Comparison of ENCODE assay signal across 2 worm cellular contexts in the genomic region with DNA sequence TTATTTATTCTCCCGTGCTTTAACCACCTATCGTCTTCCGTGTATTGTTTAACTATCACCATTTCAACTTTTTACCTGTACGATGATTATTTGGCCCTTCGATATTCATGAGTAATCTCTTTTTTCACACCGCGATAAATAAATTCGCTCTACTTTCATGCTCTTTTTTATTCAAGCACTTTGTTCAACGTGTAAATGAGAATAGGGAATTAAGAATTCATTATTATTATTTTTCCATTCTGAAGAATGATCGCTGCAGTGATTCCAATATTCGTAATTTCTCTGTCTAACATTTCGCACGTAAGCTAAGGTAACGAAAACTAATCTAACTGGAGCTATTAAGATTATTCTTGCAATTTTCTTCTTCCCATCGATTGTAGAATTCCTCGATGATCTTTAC.
TF ChIP-seq lines count a peak whose summit lies in the region.

Gene T05G5.4, plus strand, starts transcription at position 241 of the 400 bp plus-strand sequence.

TF ChIP-seq in whole organism, L4 larva, 104 proteins besides CTCF, POLR2A, EP300 and RAD21:
- TF ChIP-seq unc-130 (GFP tag; optimal IDR thresholded peaks at IDR 0.05; lab: Kevin White, UChicago) (peak; percentile 36), egl-27 (tag; optimal IDR thresholded peaks at IDR 0.05; lab: Kevin White, UChicago) (no peak), Y48G9A.11 (GFP tag; IDR thresholded peaks at IDR 0.05; lab: Robert Waterston, UW) (no peak), ZK546.5 (tag; optimal IDR thresholded peaks at IDR 0.05; lab: Kevin White, UChicago) (no peak), lim-7 (GFP tag; IDR thresholded peaks at IDR 0.05; lab: Robert Waterston, UW) (0 out of 2 replicates have a peak, but pooled peaks have one; percentile 17), gei-8 (GFP tag; optimal IDR thresholded peaks at IDR 0.05; lab: Kevin White, UChicago) (no peak), rbr-2 (tag; optimal IDR thresholded peaks at IDR 0.05; lab: Kevin White, UChicago) (no peak), ctbp-1 (GFP tag; IDR thresholded peaks at IDR 0.05; lab: Robert Waterston, UW) (0 out of 2 replicates have a peak, but pooled peaks have one; percentile 12), aly-2 (tag; optimal IDR thresholded peaks at IDR 0.05; lab: Kevin White, UChicago) (peak; percentile 21), lin-38 (GFP tag; IDR thresholded peaks at IDR 0.05; lab: Robert Waterston, UW) (peak; percentile 29), arid-1 (GFP tag; conservative IDR thresholded peaks at IDR 0.05; lab: Robert Waterston, UW) (0 out of 2 replicates have a peak, but pooled peaks have one; percentile 11)

TF ChIP-seq in whole organism, young adult, 124 proteins besides CTCF, POLR2A, EP300 and RAD21 (continues in another document):
- no peak for TF ChIP-seq sea-2 (GFP tag; IDR thresholded peaks at IDR 0.05; lab: Robert Waterston, UW)
- TF ChIP-seq madf-8 (GFP tag; conservative IDR thresholded peaks at IDR 0.05; lab: Robert Waterston, UW), result no peak
- TF ChIP-seq ets-4 (GFP tag; optimal IDR thresholded peaks at IDR 0.05; lab: Kevin White, UChicago), result no peak
- 0 out of 2 replicates have a peak, but pooled peaks have one; percentile 38 for TF ChIP-seq madf-3 (GFP tag; IDR thresholded peaks at IDR 0.05; lab: Robert Waterston, UW)
- TF ChIP-seq snpc-1.3 (tag; optimal IDR thresholded peaks at IDR 0.05; lab: Kevin White, UChicago; ENCODE audit: insufficient read depth), result peak; percentile 46
- no peak for TF ChIP-seq fkh-3 (tag; optimal IDR thresholded peaks at IDR 0.05; lab: Kevin White, UChicago)
- TF ChIP-seq nfya-2 (GFP tag; IDR thresholded peaks at IDR 0.05; lab: Robert Waterston, UW), result no peak
- no peak for TF ChIP-seq ceh-58 (GFP tag; IDR thresholded peaks at IDR 0.05; lab: Robert Waterston, UW)
- TF ChIP-seq lsl-1 (GFP tag; optimal IDR thresholded peaks at IDR 0.05; lab: Kevin White, UChicago), result peak; percentile 37
- no peak for TF ChIP-seq ceh-91 (GFP tag; IDR thresholded peaks at IDR 0.05; lab: Robert Waterston, UW)
- peak; percentile 46 for TF ChIP-seq lin-54 (GFP tag; optimal IDR thresholded peaks at IDR 0.05; lab: Kevin White, UChicago)
- TF ChIP-seq ztf-25 (GFP tag; IDR thresholded peaks at IDR 0.05; lab: Robert Waterston, UW), result 0 out of 2 replicates have a peak, but pooled peaks have one; percentile 23
- no peak for TF ChIP-seq atf-7 (tag; optimal IDR thresholded peaks at IDR 0.05; lab: Kevin White, UChicago)
- no peak for TF ChIP-seq chd-7 (tag; optimal IDR thresholded peaks at IDR 0.05; lab: Kevin White, UChicago)
- TF ChIP-seq madf-10 (tag; optimal IDR thresholded peaks at IDR 0.05; lab: Kevin White, UChicago), result no peak
- no peak for TF ChIP-seq mxl-1 (tag; optimal IDR thresholded peaks at IDR 0.05; lab: Kevin White, UChicago)
- no peak for TF ChIP-seq Y67H2A.10 (GFP tag; conservative IDR thresholded peaks at IDR 0.05; lab: Robert Waterston, UW)
- no peak for TF ChIP-seq mel-28 (tag; optimal IDR thresholded peaks at IDR 0.05; lab: Kevin White, UChicago; ENCODE audit: borderline replicate concordance)
- TF ChIP-seq madf-6 (GFP tag; IDR thresholded peaks at IDR 0.05; lab: Robert Waterston, UW), result peak; percentile 68
- TF ChIP-seq lag-1 (GFP tag; IDR thresholded peaks at IDR 0.05; lab: Robert Waterston, UW), result no peak
- TF ChIP-seq snpc-3.4 (tag; optimal IDR thresholded peaks at IDR 0.05; lab: Kevin White, UChicago), result peak; percentile 4
- no peak for TF ChIP-seq cebp-1 (GFP tag; IDR thresholded peaks at IDR 0.05; lab: Robert Waterston, UW)
- TF ChIP-seq cebp-1 (tag; optimal IDR thresholded peaks at IDR 0.05; lab: Kevin White, UChicago), result peak; percentile 7
- peak; percentile 62; the same call in 1 of the 2 replicates for TF ChIP-seq F39B2.1 (GFP tag; IDR thresholded peaks at IDR 0.05; lab: Robert Waterston, UW)
- no peak for TF ChIP-seq bed-1 (GFP tag; IDR thresholded peaks at IDR 0.05; lab: Robert Waterston, UW)
- TF ChIP-seq F49E8.2 (tag; optimal IDR thresholded peaks at IDR 0.05; lab: Kevin White, UChicago; ENCODE audit: insufficient read depth), result no peak
- peak; percentile 90 for TF ChIP-seq him-1 (tag; optimal IDR thresholded peaks at IDR 0.05; lab: Kevin White, UChicago)
- TF ChIP-seq dpff-1 (tag; optimal IDR thresholded peaks at IDR 0.05; lab: Kevin White, UChicago), result no peak
- no peak for TF ChIP-seq ceh-40 (GFP tag; IDR thresholded peaks at IDR 0.05; lab: Robert Waterston, UW)
- TF ChIP-seq K11D2.4 (GFP tag; IDR thresholded peaks at IDR 0.05; lab: Robert Waterston, UW), result no peak
- peak; percentile 43; the same call in 1 of the 2 replicates for TF ChIP-seq mcd-1 (GFP tag; IDR thresholded peaks at IDR 0.05; lab: Robert Waterston, UW)
- TF ChIP-seq hrde-1 (tag; optimal IDR thresholded peaks at IDR 0.05; lab: Kevin White, UChicago; ENCODE audit: borderline replicate concordance), result peak; percentile 59
- no peak for TF ChIP-seq nfya-1 (tag; optimal IDR thresholded peaks at IDR 0.05; lab: Kevin White, UChicago; ENCODE audit: borderline replicate concordance, insufficient read depth)
- TF ChIP-seq cebp-2 (GFP tag; IDR thresholded peaks at IDR 0.05; lab: Robert Waterston, UW), result no peak
- no peak for TF ChIP-seq T07F8.4 (tag; optimal IDR thresholded peaks at IDR 0.05; lab: Kevin White, UChicago)
- TF ChIP-seq die-1 (tag; optimal IDR thresholded peaks at IDR 0.05; lab: Kevin White, UChicago), result no peak
- TF ChIP-seq hlh-26 (GFP tag; conservative IDR thresholded peaks at IDR 0.05; lab: Robert Waterston, UW), result no peak
- TF ChIP-seq F22D6.2 (tag; optimal IDR thresholded peaks at IDR 0.05; lab: Kevin White, UChicago), result no peak
- TF ChIP-seq D2030.7 (GFP tag; IDR thresholded peaks at IDR 0.05; lab: Robert Waterston, UW), result no peak
- TF ChIP-seq Y53G8AR.9 (GFP tag; conservative IDR thresholded peaks at IDR 0.05; lab: Robert Waterston, UW), result peak; percentile 74; the same call in 1 of the 2 replicates
- TF ChIP-seq pha-4 (tag; optimal IDR thresholded peaks at IDR 0.05; lab: Kevin White, UChicago), result no peak
- TF ChIP-seq B0336.3 (GFP tag; IDR thresholded peaks at IDR 0.05; lab: Robert Waterston, UW), result 0 out of 2 replicates have a peak, but pooled peaks have one; percentile 47
- no peak for TF ChIP-seq unc-62 (GFP tag; optimal IDR thresholded peaks at IDR 0.05; lab: Kevin White, UChicago)
- peak; percentile 15 for TF ChIP-seq athp-1 (tag; optimal IDR thresholded peaks at IDR 0.05; lab: Kevin White, UChicago)
- no peak for TF ChIP-seq B0261.1 (tag; optimal IDR thresholded peaks at IDR 0.05; lab: Kevin White, UChicago)
- no peak for TF ChIP-seq ama-1 (optimal IDR thresholded peaks at IDR 0.05; lab: Kevin White, UChicago)
- no peak for TF ChIP-seq ama-1 (GFP tag; optimal IDR thresholded peaks at IDR 0.05; lab: Kevin White, UChicago)
- TF ChIP-seq T26A5.8 (tag; optimal IDR thresholded peaks at IDR 0.05; lab: Kevin White, UChicago), result no peak
- TF ChIP-seq unc-130 (GFP tag; optimal IDR thresholded peaks at IDR 0.05; lab: Kevin White, UChicago), result peak; percentile 12
- peak; percentile 4 for TF ChIP-seq ceh-79 (tag; optimal IDR thresholded peaks at IDR 0.05; lab: Kevin White, UChicago)
- TF ChIP-seq zfh-2 (GFP tag; conservative IDR thresholded peaks at IDR 0.05; lab: Robert Waterston, UW), result no peak
- TF ChIP-seq repo-1 (tag; optimal IDR thresholded peaks at IDR 0.05; lab: Kevin White, UChicago), result no peak
- TF ChIP-seq K12H6.12 (tag; optimal IDR thresholded peaks at IDR 0.05; lab: Kevin White, UChicago), result no peak
- no peak for TF ChIP-seq ceh-27 (GFP tag; optimal IDR thresholded peaks at IDR 0.05; lab: Kevin White, UChicago)
- TF ChIP-seq somi-1 (GFP tag; optimal IDR thresholded peaks at IDR 0.05; lab: Kevin White, UChicago), result no peak
- no peak for TF ChIP-seq Y53F4B.3 (GFP tag; IDR thresholded peaks at IDR 0.05; lab: Robert Waterston, UW)
- TF ChIP-seq ztf-22 (GFP tag; optimal IDR thresholded peaks at IDR 0.05; lab: Kevin White, UChicago), result no peak
- no peak for TF ChIP-seq attf-5 (GFP tag; optimal IDR thresholded peaks at IDR 0.05; lab: Kevin White, UChicago)
- no peak for TF ChIP-seq nfyb-1 (GFP tag; IDR thresholded peaks at IDR 0.05; lab: Robert Waterston, UW)
- TF ChIP-seq tbx-9 (tag; optimal IDR thresholded peaks at IDR 0.05; lab: Kevin White, UChicago; ENCODE audit: borderline replicate concordance), result no peak
- TF ChIP-seq snpc-1.1 (tag; optimal IDR thresholded peaks at IDR 0.05; lab: Kevin White, UChicago; ENCODE audit: insufficient read depth), result no peak
- TF ChIP-seq hmg-1.2 (GFP tag; IDR thresholded peaks at IDR 0.05; lab: Robert Waterston, UW), result no peak
- no peak for TF ChIP-seq ztf-6 (GFP tag; IDR thresholded peaks at IDR 0.05; lab: Robert Waterston, UW)
- peak; percentile 39 for TF ChIP-seq tlf-1 (GFP tag; optimal IDR thresholded peaks at IDR 0.05; lab: Kevin White, UChicago)
- peak; percentile 8; the same call in 1 of the 2 replicates for TF ChIP-seq ekl-4 (GFP tag; IDR thresholded peaks at IDR 0.05; lab: Robert Waterston, UW)
- no peak for TF ChIP-seq nhr-27 (tag; optimal IDR thresholded peaks at IDR 0.05; lab: Kevin White, UChicago)
- no peak for TF ChIP-seq C06A6.2 (GFP tag; conservative IDR thresholded peaks at IDR 0.05; lab: Robert Waterston, UW)
- TF ChIP-seq let-607 (tag; optimal IDR thresholded peaks at IDR 0.05; lab: Kevin White, UChicago), result no peak
- peak; percentile 46; the same call in 1 of the 2 replicates for TF ChIP-seq C17E4.6 (GFP tag; IDR thresholded peaks at IDR 0.05; lab: Robert Waterston, UW)
- TF ChIP-seq sptf-2 (GFP tag; optimal IDR thresholded peaks at IDR 0.05; lab: Kevin White, UChicago), result no peak
- TF ChIP-seq Y95B8A.8 (GFP tag; IDR thresholded peaks at IDR 0.05; lab: Robert Waterston, UW), result 0 out of 2 replicates have a peak, but pooled peaks have one; percentile 22
- TF ChIP-seq hsf-1 (GFP tag; IDR thresholded peaks at IDR 0.05; lab: Robert Waterston, UW), result no peak
- no peak for TF ChIP-seq dpl-1 (GFP tag; optimal IDR thresholded peaks at IDR 0.05; lab: Kevin White, UChicago)
- TF ChIP-seq let-526 (GFP tag; IDR thresholded peaks at IDR 0.05; lab: Robert Waterston, UW), result no peak
- peak; percentile 55 for TF ChIP-seq lin-26 (GFP tag; IDR thresholded peaks at IDR 0.05; lab: Robert Waterston, UW)
- TF ChIP-seq tbp1 (GFP tag; optimal IDR thresholded peaks at IDR 0.05; lab: Kevin White, UChicago), result peak; percentile 20

Comparison
In these comparisons a context has a peak if more than half of its experiments do, and no peak if none do; other contexts are left out.
1. Of the 7 proteins assayed by ChIP-seq in both whole organism, young adult and whole organism, L4 larva: peak only in whole organism, young adult: none; only in whole organism, L4 larva: none; in both: unc-130; in neither: 6.